Worm (Caenorhabditis elegans) whole organism, L2 larva: Measurements from ENCODE around the gene srh-1.

Experiments
- Y55F3AM.14 ChIP-seq: fragments of 200-800 bp; sonication (Bioruptor generic); optimal IDR thresholded peaks from 2 replicates; lab custom pipeline; 2018; ENCODE audit warnings: mild to moderate bottlenecking, missing genetic modification characterization, missing compliant biosample characterization
- egl-27 ChIP-seq: sonication (generic microtip); optimal IDR thresholded peaks from 3 replicates; lab custom pipeline; 2017; ENCODE audit warnings: missing biosample characterization, missing genetic modification reagents, missing genetic modification characterization
- fos-1 ChIP-seq: fragments of 150-350 bp; optimal IDR thresholded peaks from 2 replicates; lab custom pipeline; 2014; ENCODE audit warnings: missing biosample characterization, missing genetic modification characterization
- mdl-1 ChIP-seq, 2 experiments: fragments of 150-350 bp in 1 of 2; sonication (generic microtip) in 1 of 2; optimal IDR thresholded peaks; 2 replicates each; lab custom pipeline; 2017; ENCODE audit warnings: missing biosample characterization in 2 of 2, missing genetic modification characterization in 2 of 2
- nhr-77 ChIP-seq: fragments of 150-350 bp; optimal IDR thresholded peaks from 2 replicates; lab custom pipeline; 2014; ENCODE audit warnings: missing biosample characterization, missing genetic modification characterization
- unc-39 ChIP-seq: fragments of 150-350 bp; optimal IDR thresholded peaks from 2 replicates; lab custom pipeline; 2014; ENCODE audit warnings: missing biosample characterization, missing genetic modification characterization
- unc-55 ChIP-seq: fragments of 150-350 bp; sonication (generic microtip); optimal IDR thresholded peaks from 3 replicates; lab custom pipeline; 2014; ENCODE audit warnings: missing biosample characterization, missing genetic modification reagents, missing genetic modification characterization
- unc-62 ChIP-seq: fragments of 150-350 bp; optimal IDR thresholded peaks from 2 replicates; lab custom pipeline; 2014; ENCODE audit warnings: missing biosample characterization, missing genetic modification reagents, missing genetic modification characterization
- zag-1 ChIP-seq: fragments of 150-350 bp; optimal IDR thresholded peaks from 2 replicates; lab custom pipeline; 2014; ENCODE audit warnings: missing biosample characterization, missing genetic modification characterization
- ztf-11 ChIP-seq: sonication (generic microtip); optimal IDR thresholded peaks from 2 replicates; lab custom pipeline; 2017; ENCODE audit warnings: missing biosample characterization, missing genetic modification characterization

DNA sequence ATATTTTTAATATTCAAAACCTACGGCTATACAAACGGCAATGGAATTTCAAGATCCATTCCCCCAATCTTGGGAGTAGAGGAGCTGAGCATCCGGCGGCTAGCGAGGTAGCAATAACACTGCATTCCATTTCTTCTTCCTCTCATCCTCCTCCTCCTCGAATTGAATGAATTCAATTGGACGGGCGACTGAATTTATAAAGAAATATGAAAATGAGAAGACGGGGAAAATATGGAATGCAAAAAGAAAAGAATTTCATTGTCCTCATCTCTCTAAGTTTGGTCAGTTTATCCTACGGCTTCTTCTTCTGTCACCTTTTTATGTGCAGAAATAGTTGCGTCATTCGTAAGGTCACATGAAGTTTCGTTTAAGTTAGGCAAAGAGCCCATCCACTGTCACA, 49.3 kb upstream of the srh-1 start:
- TF ChIP-seq ztf-11 (no peak), Y55F3AM.14 (GFP tag; lab: Kevin White, UChicago) (no peak), unc-62 (GFP tag; lab: Kevin White, UChicago) (no peak), nhr-77 (tag; lab: Kevin White, UChicago) (no peak), fos-1 (tag; lab: Kevin White, UChicago) (no peak), mdl-1 (tag; optimal IDR thresholded peaks at IDR 0.05; lab: Kevin White, UChicago) (no peak), unc-55 (GFP tag; lab: Kevin White, UChicago) (no peak), unc-39 (tag; lab: Kevin White, UChicago) (no peak), zag-1 (tag; lab: Kevin White, UChicago) (no peak), egl-27 (tag; lab: Kevin White, UChicago) (no peak)
